Worm (Caenorhabditis elegans) whole organism, L1 larva: Measurements from ENCODE around the gene W08G11.5.

Experiments
- hlh-17 ChIP-seq: fragments of 200-800 bp; sonication (Bioruptor generic); optimal IDR thresholded peaks from 2 replicates; lab custom pipeline; 2018; ENCODE audit warnings: missing genetic modification characterization, mild to moderate bottlenecking, missing compliant biosample characterization, moderate library complexity, borderline replicate concordance
- lir-3 ChIP-seq: sonication (generic microtip); optimal IDR thresholded peaks from 2 replicates; lab custom pipeline; 2016; ENCODE audit warnings: mild to moderate bottlenecking, missing genetic modification characterization, moderate library complexity, missing compliant biosample characterization; ENCODE audit not compliant: poor library complexity
- lsy-2 ChIP-seq, 2 experiments: fragments of 150-350 bp; optimal IDR thresholded peaks; 2 replicates each; lab custom pipeline; 2014; ENCODE audit warnings: missing biosample characterization in 2 of 2, missing genetic modification characterization in 2 of 2
- mef-2 ChIP-seq: fragments of 150-350 bp; optimal IDR thresholded peaks from 2 replicates; lab custom pipeline; 2014; ENCODE audit warnings: missing biosample characterization, missing genetic modification characterization
- nhr-11 ChIP-seq: fragments of 150-350 bp; optimal IDR thresholded peaks from 2 replicates; lab custom pipeline; 2014; ENCODE audit warnings: missing biosample characterization, missing genetic modification characterization
- nhr-12 ChIP-seq: sonication (generic microtip); optimal IDR thresholded peaks from 2 replicates; lab custom pipeline; 2017; ENCODE audit warnings: missing biosample characterization, missing genetic modification characterization
- nhr-77 ChIP-seq: fragments of 150-350 bp; optimal IDR thresholded peaks from 2 replicates; lab custom pipeline; 2014; ENCODE audit warnings: missing biosample characterization, missing genetic modification characterization
- nhr-84 ChIP-seq: sonication (generic microtip); optimal IDR thresholded peaks from 2 replicates; lab custom pipeline; 2017; ENCODE audit warnings: missing biosample characterization, missing genetic modification characterization
- snpc-4 ChIP-seq: fragments of 150-350 bp; optimal IDR thresholded peaks from 2 replicates; lab custom pipeline; 2014; ENCODE audit warnings: missing biosample characterization, missing genetic modification characterization

DNA sequence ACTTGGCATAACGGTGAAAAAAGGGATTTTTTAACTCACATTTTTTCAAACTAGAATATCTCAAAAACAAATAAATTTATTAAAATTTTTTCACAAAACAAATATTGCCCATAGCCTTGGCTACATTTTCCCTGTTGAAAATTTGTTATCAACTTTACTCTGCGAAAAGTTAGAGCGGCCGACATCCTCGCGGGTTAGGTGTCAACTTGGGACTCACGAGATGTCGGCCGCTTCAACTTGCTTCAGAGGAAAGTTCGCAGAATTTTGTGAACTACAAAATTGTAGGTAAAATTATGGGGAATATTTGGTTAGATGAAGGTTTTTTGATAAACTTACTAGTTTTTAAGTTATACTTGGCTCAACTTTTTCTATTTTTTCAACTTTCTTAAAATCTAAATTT, 5.5 kb upstream of the W08G11.5 start:
- TF ChIP-seq nhr-12 (no peak), hlh-17 (no peak), nhr-84 (tag; lab: Kevin White, UChicago) (no peak), lir-3 (tag; lab: Kevin White, UChicago) (no peak), lsy-2 (tag; optimal IDR thresholded peaks at IDR 0.05; lab: Kevin White, UChicago) (no peak), nhr-11 (no peak), snpc-4 (peak; percentile 85), mef-2 (tag; lab: Kevin White, UChicago) (no peak), nhr-77 (tag; lab: Kevin White, UChicago) (no peak)
